Worm (Caenorhabditis elegans): Measurements from ENCODE around the gene unc-69.
A peak's percentile ranks its signal among the peaks of the same experiment; 100 is the strongest.

unc-69 gene

ce11 chrIII:10318755-10319154, at the start of gene unc-69:
TSS of gene unc-69 (plus strand) at chrIII:10318939.
- TF ChIP-seq daf-12 (tag; optimal IDR thresholded peaks at IDR 0.05) (no peak), F37D6.2 (tag; optimal IDR thresholded peaks at IDR 0.05) (peak; percentile 26), pha-4 (GFP tag; IDR thresholded peaks at IDR 0.05) (no peak), pha-4 (tag; optimal IDR thresholded peaks at IDR 0.05) (peak; percentile 7), hif-1 (tag; optimal IDR thresholded peaks at IDR 0.05) (peak in 1 of 2 experiments; percentile 44), rbr-2 (tag; optimal IDR thresholded peaks at IDR 0.05) (peak; percentile 60), lin-15B (tag; optimal IDR thresholded peaks at IDR 0.05) (no peak), daf-16 (GFP tag; optimal IDR thresholded peaks at IDR 0.05) (no peak), daf-16 (tag; optimal IDR thresholded peaks at IDR 0.05) (peak; percentile 40), ceh-28 (tag; optimal IDR thresholded peaks at IDR 0.05) (peak; percentile 69), hlh-11 (tag; optimal IDR thresholded peaks at IDR 0.05) (peak; percentile 12), lin-13 (GFP tag; optimal IDR thresholded peaks at IDR 0.05) (peak; percentile 45), hlh-30 (tag; optimal IDR thresholded peaks at IDR 0.05; ENCODE audit: insufficient read depth) (peak; percentile 61), mep-1 (tag; optimal IDR thresholded peaks at IDR 0.05) (peak; percentile 29), unc-39 (tag; optimal IDR thresholded peaks at IDR 0.05) (no peak), nhr-28 (tag; optimal IDR thresholded peaks at IDR 0.05) (peak; percentile 18), mes-2 (tag; optimal IDR thresholded peaks at IDR 0.05; ENCODE audit: poor library complexity, severe bottlenecking) (peak; percentile 71), vab-7 (GFP tag; IDR thresholded peaks at IDR 0.05) (no peak), lsy-2 (tag; optimal IDR thresholded peaks at IDR 0.05) (peak in 1 of 2 experiments; percentile 79), hmg-1.1 (GFP tag; IDR thresholded peaks at IDR 0.05) (peak; percentile 70), sdz-12 (GFP tag; optimal IDR thresholded peaks at IDR 0.05) (no peak), dpl-1 (GFP tag; optimal IDR thresholded peaks at IDR 0.05) (peak; percentile 45), lin-38 (GFP tag; IDR thresholded peaks at IDR 0.05) (peak; percentile 93)

ce11 chrIII:10270778-10271307, 47.9 kb upstream of the unc-69 start, which contains the start of gene cnk-1:
TSS of gene cnk-1 (plus strand) at chrIII:10271257.
- TF ChIP-seq ZK546.5 (tag; optimal IDR thresholded peaks at IDR 0.05) (no peak), lin-29 (GFP tag; IDR thresholded peaks at IDR 0.05) (peak; percentile 87), hlh-11 (tag; optimal IDR thresholded peaks at IDR 0.05) (peak; percentile 69), T26A8.4 (GFP tag; IDR thresholded peaks at IDR 0.05) (peak; percentile 97), D1046.2 (GFP tag; IDR thresholded peaks at IDR 0.05) (peak; percentile 97), daf-12 (tag; optimal IDR thresholded peaks at IDR 0.05) (no peak), gei-8 (GFP tag; optimal IDR thresholded peaks at IDR 0.05) (no peak), mdl-1 (tag; optimal IDR thresholded peaks at IDR 0.05) (no peak), snpc-1.2 (GFP tag; IDR thresholded peaks at IDR 0.05) (peak; percentile 88), fos-1 (tag; optimal IDR thresholded peaks at IDR 0.05) (no peak), ces-1 (GFP tag; optimal IDR thresholded peaks at IDR 0.05) (no peak), nhr-42 (GFP tag; IDR thresholded peaks at IDR 0.05) (peak; percentile 97), hif-1 (tag; optimal IDR thresholded peaks at IDR 0.05) (peak in 1 of 2 experiments; percentile 90), nhr-11 (tag; optimal IDR thresholded peaks at IDR 0.05) (peak; percentile 1), dmd-8 (GFP tag; IDR thresholded peaks at IDR 0.05) (peak; percentile 85), lin-15B (tag; optimal IDR thresholded peaks at IDR 0.05) (peak; percentile 15), nhr-28 (tag; optimal IDR thresholded peaks at IDR 0.05) (no peak), pha-4 (GFP tag; IDR thresholded peaks at IDR 0.05) (peak; percentile 95), pha-4 (tag; optimal IDR thresholded peaks at IDR 0.05) (no peak), Y48G9A.11 (GFP tag; IDR thresholded peaks at IDR 0.05) (peak; percentile 96), madf-9 (GFP tag; conservative IDR thresholded peaks at IDR 0.05) (peak; percentile 99), arid-1 (GFP tag; conservative IDR thresholded peaks at IDR 0.05) (peak; percentile 96), dve-1 (tag; optimal IDR thresholded peaks at IDR 0.05; ENCODE audit: insufficient read depth) (peak; percentile 62), nhr-6 (tag; optimal IDR thresholded peaks at IDR 0.05) (peak; percentile 43), set-16 (GFP tag; IDR thresholded peaks at IDR 0.05) (peak; percentile 92), R02D3.7 (tag; optimal IDR thresholded peaks at IDR 0.05) (peak; percentile 36), mdt-29 (GFP tag; IDR thresholded peaks at IDR 0.05) (peak; percentile 94), spr-3 (GFP tag; optimal IDR thresholded peaks at IDR 0.05) (peak; percentile 44), nhr-77 (tag; optimal IDR thresholded peaks at IDR 0.05) (peak; percentile 6), lir-3 (tag; optimal IDR thresholded peaks at IDR 0.05) (no peak), dmd-9 (GFP tag; IDR thresholded peaks at IDR 0.05) (peak; percentile 100), ceh-44 (GFP tag; IDR thresholded peaks at IDR 0.05) (peak; percentile 99), spr-1 (tag; optimal IDR thresholded peaks at IDR 0.05) (no peak), rbr-2 (tag; optimal IDR thresholded peaks at IDR 0.05) (peak; percentile 86)
